Worm (Caenorhabditis elegans): ENCODE measurements around the gene srv-11.

srv-11 gene

DNA sequence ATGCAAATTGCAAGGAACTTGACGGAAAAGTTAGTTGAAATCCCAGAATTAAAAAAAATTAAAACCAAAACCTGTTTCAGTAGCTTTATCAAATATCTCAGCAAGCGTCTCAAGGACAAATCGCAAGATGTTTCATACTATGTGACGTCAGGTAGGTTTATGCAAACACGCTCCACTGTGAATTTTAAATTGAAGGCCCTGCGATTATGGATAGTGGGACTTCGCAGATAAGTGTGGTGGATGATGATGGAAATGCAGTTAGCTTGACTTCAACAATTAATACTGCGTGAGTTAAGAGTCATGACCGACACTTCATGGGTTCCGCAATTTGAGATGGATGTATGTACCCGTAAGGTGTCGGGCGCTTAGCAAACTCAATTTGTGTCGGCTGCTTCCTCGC is 21.6 kb downstream of the srv-11 start:
- TF ChIP-seq W03F9.2 (tag; optimal IDR thresholded peaks at IDR 0.05) (no peak), dao-5 (tag; optimal IDR thresholded peaks at IDR 0.05) (no peak), him-1 (tag; optimal IDR thresholded peaks at IDR 0.05) (no peak)

DNA sequence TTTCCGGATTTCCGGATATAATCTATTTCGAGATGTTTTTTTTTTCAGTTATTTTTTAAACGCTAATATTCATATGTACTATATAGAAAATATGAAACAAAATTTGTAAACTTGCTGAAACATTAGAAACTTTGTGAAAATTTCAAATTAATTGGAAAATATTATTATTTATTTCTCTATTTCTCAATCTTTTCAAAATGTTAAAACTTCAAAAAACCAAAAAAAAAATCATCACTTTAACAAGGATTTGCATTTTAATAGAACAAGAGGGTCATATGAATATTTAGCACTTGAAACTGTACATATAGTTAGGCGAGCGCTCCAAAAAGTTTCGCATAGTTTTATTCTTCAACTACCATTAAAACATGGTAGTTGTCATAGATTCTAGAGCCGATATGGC is 24.7 kb downstream of the srv-11 start, which contains the start of gene Y7A9A.1:
TSS of gene Y7A9A.1 (plus strand) at position 301 of the 400 bp plus-strand sequence.
- TF ChIP-seq dao-5 (tag; optimal IDR thresholded peaks at IDR 0.05) = no peak
- TF ChIP-seq W03F9.2 (tag; optimal IDR thresholded peaks at IDR 0.05) = no peak
- no peak for TF ChIP-seq him-1 (tag; optimal IDR thresholded peaks at IDR 0.05)

- no peak for TF ChIP-seq him-1 (tag; optimal IDR thresholded peaks at IDR 0.05)
- no peak for TF ChIP-seq W03F9.2 (tag; optimal IDR thresholded peaks at IDR 0.05)
- no peak for TF ChIP-seq dao-5 (tag; optimal IDR thresholded peaks at IDR 0.05)
These were observed 28.7 kb downstream of the srv-11 start for ce11 chrIV:16192754-16193153.

DNA sequence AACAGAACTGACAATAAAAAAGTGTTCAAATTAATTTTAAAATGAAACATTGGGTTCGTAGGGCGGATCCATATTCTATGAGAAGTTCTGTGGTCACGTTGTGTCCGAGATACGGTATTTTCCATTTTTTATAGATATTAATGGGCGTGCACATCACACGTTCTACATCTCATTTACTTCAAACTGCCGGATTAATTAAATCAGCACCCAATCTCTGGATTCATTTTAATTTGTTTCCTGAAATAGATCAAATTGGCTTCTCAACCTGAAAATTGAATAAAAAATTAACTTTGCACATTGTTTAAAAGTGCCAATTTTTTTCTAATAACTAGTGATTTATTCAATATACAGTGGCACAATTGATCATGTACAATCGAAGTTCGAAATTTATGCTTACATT is 29.9 kb downstream of the srv-11 start:
- no peak for TF ChIP-seq him-1 (tag; optimal IDR thresholded peaks at IDR 0.05)
- TF ChIP-seq W03F9.2 (tag; optimal IDR thresholded peaks at IDR 0.05) = no peak
- no peak for TF ChIP-seq dao-5 (tag; optimal IDR thresholded peaks at IDR 0.05)

DNA sequence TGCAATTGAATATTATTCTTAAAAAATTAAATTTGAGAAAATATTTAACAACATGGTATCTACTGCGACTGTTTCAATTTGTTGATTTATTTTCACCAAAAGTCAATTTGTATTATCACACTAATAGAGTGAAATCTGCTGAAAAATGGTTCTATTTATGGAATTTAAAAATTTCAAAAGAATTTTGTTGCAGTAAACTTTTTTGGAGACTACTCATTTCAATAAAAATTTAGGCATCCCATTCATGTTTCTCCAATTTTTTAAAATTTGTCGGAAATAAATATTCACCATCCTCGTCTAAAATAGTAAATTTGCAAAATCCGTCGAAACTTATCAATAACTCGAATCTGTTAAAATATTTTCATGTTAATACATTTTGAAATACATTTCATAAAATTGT is 35.5 kb downstream of the srv-11 start:
- TF ChIP-seq W03F9.2 (tag; optimal IDR thresholded peaks at IDR 0.05) (no peak), him-1 (tag; optimal IDR thresholded peaks at IDR 0.05) (no peak), dao-5 (tag; optimal IDR thresholded peaks at IDR 0.05) (no peak)

- TF ChIP-seq dao-5 (tag; optimal IDR thresholded peaks at IDR 0.05) (no peak), him-1 (tag; optimal IDR thresholded peaks at IDR 0.05) (no peak), W03F9.2 (tag; optimal IDR thresholded peaks at IDR 0.05) (no peak)
These were observed 36.9 kb downstream of the srv-11 start, which contains the start of gene Y105C5B.1413 for ce11 chrIV:16184521-16184920. Gene Y105C5B.1413 (minus strand): TSS chrIV:16184621.

ce11 chrIV:16180898-16181482 is 40.5 kb downstream of the srv-11 start:
- TF ChIP-seq him-1 (tag; optimal IDR thresholded peaks at IDR 0.05) (no peak), W03F9.2 (tag; optimal IDR thresholded peaks at IDR 0.05) (no peak), dao-5 (tag; optimal IDR thresholded peaks at IDR 0.05) (no peak)

DNA sequence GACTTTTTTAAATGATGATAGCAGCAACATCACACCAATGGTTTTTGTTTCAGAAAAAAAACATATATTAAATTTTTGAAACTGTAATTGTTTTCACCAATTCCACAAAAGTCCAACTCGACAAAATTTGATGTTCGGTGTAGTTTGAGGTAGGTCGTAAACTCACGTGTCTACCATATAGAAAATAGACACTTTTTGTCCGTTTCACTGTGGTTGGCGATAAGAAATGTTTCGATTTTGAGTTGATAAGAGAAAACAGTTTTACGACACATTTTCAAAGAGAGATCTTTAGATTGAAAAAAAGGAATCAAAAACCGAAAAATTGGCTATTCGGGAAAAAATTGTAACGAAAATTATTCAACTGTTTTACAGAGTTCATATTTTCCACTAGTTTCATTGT is 43.0 kb downstream of the srv-11 start:
- no peak for TF ChIP-seq dao-5 (tag; optimal IDR thresholded peaks at IDR 0.05)
- TF ChIP-seq W03F9.2 (tag; optimal IDR thresholded peaks at IDR 0.05) = no peak
- TF ChIP-seq him-1 (tag; optimal IDR thresholded peaks at IDR 0.05) = no peak

ce11 chrIV:16176808-16177207 is 44.7 kb downstream of the srv-11 start:
- no peak for TF ChIP-seq him-1 (tag; optimal IDR thresholded peaks at IDR 0.05)
- TF ChIP-seq dao-5 (tag; optimal IDR thresholded peaks at IDR 0.05) = no peak
- no peak for TF ChIP-seq W03F9.2 (tag; optimal IDR thresholded peaks at IDR 0.05)

- TF ChIP-seq W03F9.2 (tag; optimal IDR thresholded peaks at IDR 0.05) (no peak), dao-5 (tag; optimal IDR thresholded peaks at IDR 0.05) (no peak), him-1 (tag; optimal IDR thresholded peaks at IDR 0.05) (no peak)
These were observed 48.6 kb downstream of the srv-11 start for ce11 chrIV:16172786-16173371.

DNA sequence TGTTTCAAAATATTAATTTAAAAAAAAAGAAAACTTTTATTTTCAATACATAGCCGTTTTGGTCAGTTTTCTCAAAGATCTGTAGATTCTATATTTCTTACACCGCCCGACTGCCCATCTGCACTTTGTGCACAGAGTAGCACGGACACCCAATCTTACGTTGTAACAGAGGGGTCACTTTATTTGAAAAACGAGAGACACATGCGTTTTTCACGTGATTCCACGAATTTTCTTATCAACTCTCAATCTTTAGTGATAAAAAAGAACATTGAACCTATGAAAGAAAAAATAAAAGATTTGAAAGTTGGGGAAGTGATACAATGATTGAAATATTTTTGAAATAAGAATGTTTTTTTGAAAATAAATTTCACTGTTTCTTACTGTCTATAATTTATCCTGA is 50.1 kb downstream of the srv-11 start:
- TF ChIP-seq him-1 (tag; optimal IDR thresholded peaks at IDR 0.05) = no peak
- no peak for TF ChIP-seq dao-5 (tag; optimal IDR thresholded peaks at IDR 0.05)
- no peak for TF ChIP-seq W03F9.2 (tag; optimal IDR thresholded peaks at IDR 0.05)

DNA sequence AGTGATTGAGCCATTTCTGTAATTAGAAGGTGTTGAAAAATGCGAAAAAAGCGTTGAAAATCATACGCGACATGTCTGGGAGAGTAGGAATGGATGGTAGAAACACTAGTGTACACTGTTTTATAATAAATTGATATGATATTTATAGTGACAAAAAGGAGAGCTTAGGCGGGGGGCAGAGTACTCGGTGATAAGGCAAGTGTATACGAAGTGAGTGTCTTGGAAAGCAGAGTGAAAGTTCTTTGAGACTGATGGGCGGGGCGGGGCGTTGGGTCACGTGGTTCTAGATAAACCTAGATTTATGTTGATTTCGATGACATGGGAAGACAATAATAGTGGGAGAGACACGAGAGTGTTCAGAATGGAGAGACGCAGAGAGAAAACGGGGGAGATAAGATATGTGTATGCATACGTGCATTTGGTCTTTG is 50.8 kb downstream of the srv-11 start, which contains the start of gene gln-3:
TSS of gene gln-3 (minus strand) at position 73 of the 428 bp plus-strand sequence.
- TF ChIP-seq W03F9.2 (tag; optimal IDR thresholded peaks at IDR 0.05) = no peak
